Worm (Caenorhabditis elegans) whole organism, L4 larva: ENCODE results near the gene T09A5.14.

Source experiments
- D1046.2 ChIP-seq: fragments of 200-800 bp; sonication (Bioruptor generic); IDR thresholded peaks from 2 replicates; pipeline ENCODE4 v1.3.6; 2022; ENCODE audit warnings: missing genetic modification characterization, missing compliant biosample characterization
- F49E8.2 ChIP-seq: sonication (generic microtip); optimal IDR thresholded peaks from 2 replicates; lab custom pipeline; 2016; ENCODE audit warnings: missing compliant biosample characterization, mild to moderate bottlenecking, missing genetic modification characterization, borderline replicate concordance
- T20F7.1 ChIP-seq: fragments of 200-800 bp; sonication (Bioruptor generic); optimal IDR thresholded peaks from 2 replicates; lab custom pipeline; 2018; ENCODE audit warnings: mild to moderate bottlenecking, missing genetic modification characterization, missing compliant biosample characterization
- T26A8.4 ChIP-seq: fragments of 200-800 bp; sonication (Bioruptor generic); IDR thresholded peaks from 2 replicates; pipeline ENCODE4 v1.3.6; 2022; ENCODE audit warnings: missing genetic modification characterization, missing compliant biosample characterization
- Y75B8A.6 ChIP-seq: fragments of 200-800 bp; sonication (Bioruptor generic); IDR thresholded peaks from 2 replicates; pipeline ENCODE4 v1.3.6; 2022; ENCODE audit warnings: missing genetic modification reagents, missing genetic modification characterization, missing compliant biosample characterization
- aha-1 ChIP-seq: fragments of 150-350 bp; peaks from one replicate; lab custom pipeline; 2014; ENCODE audit warnings: missing biosample characterization, missing genetic modification characterization
- ama-1 ChIP-seq: fragments of 150-350 bp; optimal IDR thresholded peaks from 2 replicates; lab custom pipeline; 2014; ENCODE audit warnings: inconsistent platforms, mixed read lengths
- ceh-20 ChIP-seq: fragments of 200-800 bp; sonication (Bioruptor generic); IDR thresholded peaks from 2 replicates; pipeline ENCODE4 v1.3.6; 2022; ENCODE audit warnings: missing genetic modification reagents, missing genetic modification characterization, missing compliant biosample characterization
- ceh-28 ChIP-seq: fragments of 150-350 bp; optimal IDR thresholded peaks from 2 replicates; lab custom pipeline; 2014; ENCODE audit warnings: missing biosample characterization, missing genetic modification reagents, missing genetic modification characterization
- ceh-44 ChIP-seq: fragments of 200-800 bp; sonication (Bioruptor generic); IDR thresholded peaks from 2 replicates; pipeline ENCODE4 v1.3.6; 2022; ENCODE audit warnings: missing genetic modification reagents, missing genetic modification characterization, missing compliant biosample characterization
- ceh-62 ChIP-seq: sonication (generic microtip); optimal IDR thresholded peaks from 2 replicates; lab custom pipeline; 2017; ENCODE audit warnings: missing biosample characterization, missing genetic modification characterization
- ces-1 ChIP-seq: fragments of 150-350 bp; sonication (generic microtip); optimal IDR thresholded peaks from 4 replicates; lab custom pipeline; 2014; ENCODE audit warnings: missing biosample characterization, missing genetic modification reagents, missing genetic modification characterization
- ctbp-1 ChIP-seq: fragments of 200-800 bp; sonication (Bioruptor generic); IDR thresholded peaks from 2 replicates; pipeline ENCODE4 v1.3.6; 2022; ENCODE audit warnings: missing genetic modification reagents, missing genetic modification characterization, missing compliant biosample characterization
- daf-16 ChIP-seq, 3 experiments: sonication (generic microtip); optimal IDR thresholded peaks; 2 replicates each; lab custom pipeline; 2016 to 2017; ENCODE audit warnings: missing genetic modification characterization in 3 of 3, missing genetic modification reagents in 3 of 3, mild to moderate bottlenecking in 2 of 3, missing compliant biosample characterization in 2 of 3, missing biosample characterization in 1 of 3, moderate library complexity in 1 of 3
- fos-1 ChIP-seq: fragments of 150-350 bp; optimal IDR thresholded peaks from 2 replicates; lab custom pipeline; 2014; ENCODE audit warnings: missing biosample characterization, missing genetic modification characterization
- gei-8 ChIP-seq: fragments of 200-800 bp; sonication (Bioruptor generic); optimal IDR thresholded peaks from 2 replicates; lab custom pipeline; 2018; ENCODE audit warnings: mild to moderate bottlenecking, missing genetic modification characterization, missing compliant biosample characterization
- hif-1 ChIP-seq, 2 experiments: sonication (generic microtip); optimal IDR thresholded peaks; 2 replicates each; lab custom pipeline; 2016 to 2017; ENCODE audit warnings: missing compliant biosample characterization in 2 of 2, missing genetic modification characterization in 2 of 2, missing genetic modification reagents in 2 of 2, missing genotype in 2 of 2, mild to moderate bottlenecking in 1 of 2
- hlh-11 ChIP-seq: fragments of 200-800 bp; sonication (Bioruptor generic); optimal IDR thresholded peaks from 2 replicates; lab custom pipeline; 2018; ENCODE audit warnings: mild to moderate bottlenecking, missing genetic modification characterization, missing compliant biosample characterization
- hmg-1.1 ChIP-seq: fragments of 200-800 bp; sonication (Bioruptor generic); IDR thresholded peaks from 2 replicates; pipeline ENCODE4 v1.3.6; 2022; ENCODE audit warnings: missing genetic modification reagents, missing genetic modification characterization, missing compliant biosample characterization
- lim-7 ChIP-seq: fragments of 200-800 bp; sonication (Bioruptor generic); IDR thresholded peaks from 2 replicates; pipeline ENCODE4 v1.3.6; 2022; ENCODE audit warnings: missing genetic modification characterization, missing compliant biosample characterization
- lin-1 ChIP-seq: fragments of 200-800 bp; sonication (Bioruptor generic); IDR thresholded peaks from 2 replicates; pipeline ENCODE4 v1.3.6; 2022; ENCODE audit warnings: missing genetic modification reagents, missing genetic modification characterization, missing compliant biosample characterization
- lin-15B ChIP-seq: fragments of 150-350 bp; sonication (generic microtip); optimal IDR thresholded peaks from 3 replicates; lab custom pipeline; 2014; ENCODE audit warnings: missing biosample characterization, missing genetic modification characterization
- lin-38 ChIP-seq: fragments of 200-800 bp; sonication (Bioruptor generic); IDR thresholded peaks from 2 replicates; pipeline ENCODE4 v1.3.6; 2022; ENCODE audit warnings: missing genetic modification reagents, missing genetic modification characterization, missing compliant biosample characterization
- mdl-1 ChIP-seq, 2 experiments: fragments of 150-350 bp in 1 of 2; sonication (generic microtip) in 1 of 2; optimal IDR thresholded peaks; 2 replicates each; lab custom pipeline; 2014 to 2017; ENCODE audit warnings: missing biosample characterization in 2 of 2, missing genetic modification characterization in 2 of 2
- mep-1 ChIP-seq: fragments of 150-350 bp; sonication (generic microtip); optimal IDR thresholded peaks from 3 replicates; lab custom pipeline; 2014; ENCODE audit warnings: missing biosample characterization, missing genetic modification characterization
- mes-2 ChIP-seq: sonication (generic microtip); optimal IDR thresholded peaks from 2 replicates; lab custom pipeline; 2016; ENCODE audit warnings: missing genotype, mild to moderate bottlenecking, missing genetic modification characterization, missing compliant biosample characterization; ENCODE audit not compliant: poor library complexity, severe bottlenecking
- mxl-2 ChIP-seq: fragments of 200-800 bp; sonication (Bioruptor generic); conservative IDR thresholded peaks from 2 replicates; pipeline ENCODE4 v1.3.6; 2022; ENCODE audit warnings: missing genetic modification reagents, missing genetic modification characterization, missing compliant biosample characterization
- mxl-3 ChIP-seq: fragments of 200-800 bp; sonication (Bioruptor generic); optimal IDR thresholded peaks from 2 replicates; lab custom pipeline; 2018; ENCODE audit warnings: mild to moderate bottlenecking, missing genetic modification characterization, missing compliant biosample characterization
- nhr-237 ChIP-seq: sonication (generic microtip); optimal IDR thresholded peaks from 2 replicates; lab custom pipeline; 2017; ENCODE audit warnings: missing biosample characterization, missing genetic modification characterization
- nhr-25 ChIP-seq: sonication (generic microtip); optimal IDR thresholded peaks from 2 replicates; lab custom pipeline; 2017; ENCODE audit warnings: missing genetic modification characterization, mild to moderate bottlenecking, missing compliant biosample characterization, antibody characterized with exemption, moderate library complexity, borderline replicate concordance; ENCODE audit not compliant: insufficient read depth
- nhr-28 ChIP-seq: fragments of 150-350 bp; optimal IDR thresholded peaks from 2 replicates; lab custom pipeline; 2014; ENCODE audit warnings: missing biosample characterization, missing genetic modification characterization
- nhr-41 ChIP-seq: fragments of 200-800 bp; sonication (Bioruptor generic); IDR thresholded peaks from 2 replicates; pipeline ENCODE4 v1.3.6; 2022; ENCODE audit warnings: missing genetic modification reagents, missing genetic modification characterization, missing compliant biosample characterization
- nhr-48 ChIP-seq: sonication (generic microtip); optimal IDR thresholded peaks from 2 replicates; lab custom pipeline; 2016; ENCODE audit warnings: mild to moderate bottlenecking, missing genetic modification characterization, missing compliant biosample characterization
- spr-1 ChIP-seq: sonication (generic microtip); optimal IDR thresholded peaks from 2 replicates; lab custom pipeline; 2016; ENCODE audit warnings: mild to moderate bottlenecking, missing genetic modification characterization, missing compliant biosample characterization
- unc-62 ChIP-seq, 3 experiments: fragments of 150-350 bp in 1 of 3; sonication (generic microtip); optimal IDR thresholded peaks in 2 of 3; peaks in 1 of 3; 1 replicate in 1 of 3; 2 replicates in 2 of 3; lab custom pipeline; 2014 to 2017; ENCODE audit warnings: missing biosample characterization in 3 of 3, missing genetic modification characterization in 3 of 3, missing genetic modification reagents in 3 of 3, missing genotype in 1 of 3
- ztf-11 ChIP-seq: fragments of 150-350 bp; optimal IDR thresholded peaks from 2 replicates; lab custom pipeline; 2014; ENCODE audit warnings: missing biosample characterization, missing genetic modification characterization

The T09A5.14 gene

DNA sequence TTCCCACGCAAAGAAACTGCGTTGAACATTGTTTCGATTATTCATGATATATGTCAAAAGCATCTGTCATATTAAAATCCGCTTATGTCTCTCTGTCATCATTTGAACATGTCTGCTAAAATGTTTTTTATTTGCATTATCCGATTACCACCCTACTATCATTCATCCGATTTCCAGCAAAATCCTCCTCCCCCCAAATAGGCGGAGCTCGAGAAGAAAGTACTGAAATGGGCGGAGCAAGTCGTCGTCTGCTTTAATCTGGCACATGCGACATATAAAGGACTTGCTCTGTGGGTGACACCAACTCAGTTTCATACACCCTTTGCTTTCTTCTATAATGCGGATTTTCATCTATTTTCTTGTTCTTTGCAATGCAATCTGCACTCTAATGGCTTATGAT lies at the start of gene T09A5.14:
T09A5.14 (plus strand) TSS at position 301 of the 400 bp plus-strand sequence.
- no peak for TF ChIP-seq gei-8
- TF ChIP-seq hif-1 (tag; optimal IDR thresholded peaks at IDR 0.05; lab: Kevin White, UChicago): no peak
- TF ChIP-seq ceh-20 (GFP tag; lab: Robert Waterston, UW): no peak
- TF ChIP-seq D1046.2 (GFP tag; lab: Robert Waterston, UW): no peak
- no peak for TF ChIP-seq F49E8.2
- no peak for TF ChIP-seq hmg-1.1 (GFP tag; lab: Robert Waterston, UW)
- TF ChIP-seq nhr-41 (GFP tag; lab: Robert Waterston, UW): no peak
- TF ChIP-seq mdl-1 (tag; optimal IDR thresholded peaks at IDR 0.05; lab: Kevin White, UChicago): no peak
- no peak for TF ChIP-seq nhr-48
- TF ChIP-seq ceh-62 (tag; lab: Kevin White, UChicago): no peak
- no peak for TF ChIP-seq unc-62 (GFP tag; optimal IDR thresholded peaks at IDR 0.05 in 1 of 2; lab: Kevin White, UChicago)
- no peak for TF ChIP-seq unc-62 (tag; optimal IDR thresholded peaks at IDR 0.05; lab: Kevin White, UChicago)

DNA sequence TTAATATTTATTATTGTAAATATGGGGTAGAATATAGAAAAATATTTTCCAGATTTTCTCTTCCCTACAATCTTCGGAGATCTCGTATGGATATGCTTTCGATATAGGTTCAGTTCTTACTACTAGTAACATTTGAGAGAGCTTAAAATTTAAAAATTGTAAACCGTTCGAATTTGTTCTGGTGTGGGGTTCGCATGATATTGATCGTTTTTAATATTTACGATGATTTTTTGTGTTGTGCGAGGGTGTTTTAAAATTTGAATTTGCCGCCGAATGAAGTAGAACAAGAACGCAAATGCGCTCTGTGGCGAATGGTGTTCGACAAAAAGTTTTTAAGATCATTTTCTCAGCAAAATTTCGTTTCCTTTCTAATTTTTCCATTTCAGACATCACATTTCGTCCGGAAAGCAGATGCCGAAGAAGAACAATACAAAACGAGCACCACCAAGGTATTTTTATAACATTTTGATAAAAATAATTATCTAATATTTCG lies 48.6 kb upstream of the T09A5.14 start, which contains the start of gene skr-17:
skr-17 (plus strand) TSS at position 51 of the 493 bp plus-strand sequence.
- peak; percentile 62 for TF ChIP-seq lin-38 (GFP tag; lab: Robert Waterston, UW)
- TF ChIP-seq unc-62 (GFP tag; optimal IDR thresholded peaks at IDR 0.05 in 1 of 2; lab: Kevin White, UChicago): peak in 1 of 2 experiments; percentile 11
- no peak for TF ChIP-seq unc-62 (tag; optimal IDR thresholded peaks at IDR 0.05; lab: Kevin White, UChicago)
- no peak for TF ChIP-seq spr-1 (tag; lab: Kevin White, UChicago)
- TF ChIP-seq D1046.2 (GFP tag; lab: Robert Waterston, UW): no peak
- no peak for TF ChIP-seq fos-1 (tag; lab: Kevin White, UChicago)
- TF ChIP-seq Y75B8A.6: no peak
- no peak for TF ChIP-seq mes-2 (tag; lab: Kevin White, UChicago)

DNA sequence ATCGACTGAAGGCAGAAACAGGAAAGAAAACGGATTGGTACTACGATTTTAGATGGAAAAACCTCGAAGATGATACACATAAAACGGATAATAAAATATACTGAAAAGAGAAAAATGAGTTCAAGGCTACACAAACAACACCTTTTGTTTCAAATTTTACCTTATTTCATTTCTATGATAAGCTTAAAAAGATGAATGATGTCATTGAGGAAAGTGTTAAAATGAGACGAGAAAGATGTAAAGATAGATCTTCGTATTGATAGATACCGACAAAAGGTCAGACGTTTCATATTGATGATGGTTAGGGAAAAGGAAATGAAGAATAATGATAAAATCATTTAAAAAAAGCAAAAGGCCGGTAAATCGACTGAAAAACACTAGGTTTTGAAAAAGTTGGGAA lies 42.5 kb upstream of the T09A5.14 start:
- peak in 1 of 2 experiments; percentile 58 for TF ChIP-seq unc-62 (GFP tag; optimal IDR thresholded peaks at IDR 0.05 in 1 of 2; lab: Kevin White, UChicago)
- no peak for TF ChIP-seq unc-62 (tag; optimal IDR thresholded peaks at IDR 0.05; lab: Kevin White, UChicago)
- TF ChIP-seq lim-7: no peak
- TF ChIP-seq ctbp-1 (GFP tag; lab: Robert Waterston, UW): no peak
- no peak for TF ChIP-seq ceh-44
- TF ChIP-seq, all 104 proteins: peak for 1

DNA sequence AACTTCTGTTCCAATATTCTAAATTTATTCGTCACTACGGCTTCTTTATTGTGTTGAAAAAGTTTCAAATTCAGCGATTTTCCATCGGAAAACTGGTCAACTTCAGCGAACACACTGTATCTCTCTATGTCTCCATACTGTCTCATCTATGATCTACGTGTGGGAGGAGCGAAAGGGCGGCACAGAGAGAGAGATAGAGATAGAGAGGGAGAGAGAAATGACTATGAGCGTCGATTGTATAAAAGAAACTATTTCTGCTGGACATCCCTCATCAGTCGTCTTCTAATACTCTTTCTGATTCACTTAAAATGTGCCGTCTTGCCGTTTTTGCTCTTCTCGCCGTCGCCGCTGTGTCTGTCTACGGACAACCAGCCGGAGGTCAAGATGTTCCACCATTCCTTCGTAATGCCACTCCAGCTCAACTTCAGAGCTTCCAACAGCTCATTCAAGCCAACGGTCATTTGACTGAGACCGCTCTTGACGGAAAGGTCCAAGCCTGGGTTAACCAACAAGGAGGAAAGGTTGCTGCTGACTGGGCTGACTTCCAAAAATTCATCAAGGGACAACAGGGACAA lies 41.7 kb upstream of the T09A5.14 start, which contains the start of gene srlf-1:
srlf-1 (plus strand) TSS at position 268 of the 575 bp plus-strand sequence.
- TF ChIP-seq ama-1 (lab: Kevin White, UChicago): peak; percentile 90
- TF ChIP-seq nhr-41 (GFP tag; lab: Robert Waterston, UW): no peak
- TF ChIP-seq ztf-11 (tag; lab: Kevin White, UChicago): no peak
- peak; percentile 14 for TF ChIP-seq hlh-11 (tag; lab: Kevin White, UChicago)
- no peak for TF ChIP-seq ces-1
- no peak for TF ChIP-seq lin-1 (GFP tag; lab: Robert Waterston, UW)
- 0 out of 2 replicates have a peak, but pooled peaks have one; percentile 34 for TF ChIP-seq mxl-2 (GFP tag; lab: Robert Waterston, UW)
- peak; percentile 16 for TF ChIP-seq gei-8
- TF ChIP-seq nhr-237: no peak
- peak; percentile 34 for TF ChIP-seq nhr-28 (tag; lab: Kevin White, UChicago)

DNA sequence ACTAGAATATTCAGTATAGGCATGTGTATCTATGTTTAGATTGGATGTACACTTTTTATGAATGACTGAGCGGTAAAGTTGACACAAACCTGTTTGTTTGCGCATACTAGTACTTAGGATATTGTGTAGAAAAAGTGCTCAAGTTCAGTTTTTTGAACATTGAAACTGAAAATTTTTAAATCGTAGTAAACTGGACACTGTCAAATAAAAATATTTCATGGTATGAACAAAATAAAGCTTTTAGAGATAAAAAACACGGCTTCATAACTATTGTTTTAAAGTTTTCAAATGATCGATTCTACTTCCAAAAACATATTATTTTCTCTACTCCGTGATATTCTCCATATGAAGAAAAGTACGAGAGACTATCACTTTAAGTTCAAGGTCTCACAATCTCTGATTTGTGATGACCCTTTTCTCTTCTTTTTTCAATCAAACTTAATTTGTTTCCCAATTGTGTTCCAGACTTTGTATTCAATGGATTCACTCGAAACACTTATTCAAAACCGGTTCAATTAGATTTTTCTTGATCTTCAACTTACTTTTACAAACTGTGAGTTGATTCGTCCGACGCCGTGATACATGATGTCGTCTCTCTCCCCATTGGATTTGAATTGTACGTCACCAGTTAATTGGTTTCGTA lies 40.6 kb upstream of the T09A5.14 start:
- TF ChIP-seq nhr-237 (no peak), nhr-25 (tag; lab: Kevin White, UChicago) (peak; percentile 71), Y75B8A.6 (no peak), mxl-3 (GFP tag; lab: Kevin White, UChicago) (no peak), unc-62 (GFP tag; optimal IDR thresholded peaks at IDR 0.05 in 1 of 2; lab: Kevin White, UChicago) (peak in 1 of 2 experiments; percentile 0), unc-62 (tag; optimal IDR thresholded peaks at IDR 0.05; lab: Kevin White, UChicago) (no peak), lin-15B (tag; lab: Kevin White, UChicago) (no peak), T20F7.1 (GFP tag; lab: Kevin White, UChicago) (peak; percentile 19), ceh-28 (tag; lab: Kevin White, UChicago) (no peak), ceh-62 (tag; lab: Kevin White, UChicago) (no peak), mep-1 (tag; lab: Kevin White, UChicago) (peak; percentile 56), aha-1 (tag; lab: Kevin White, UChicago) (peak; percentile 63), daf-16 (GFP tag; optimal IDR thresholded peaks at IDR 0.05; lab: Kevin White, UChicago) (no peak), daf-16 (tag; optimal IDR thresholded peaks at IDR 0.05; lab: Kevin White, UChicago) (no peak), T26A8.4 (GFP tag; lab: Robert Waterston, UW) (peak; percentile 25; the same call in 1 of the 2 replicates), mdl-1 (tag; optimal IDR thresholded peaks at IDR 0.05; lab: Kevin White, UChicago) (no peak), ama-1 (lab: Kevin White, UChicago) (peak; percentile 47)
- TF ChIP-seq, all 104 proteins: peak for 7
